Fruit fly (Drosophila melanogaster) whole organism, embryonic: ENCODE measurements around the gene SC35.

Experiments used
- ATbp ChIP-seq: fragments of 200-800 bp; sonication (Bioruptor generic); optimal IDR thresholded peaks from 2 replicates; lab custom pipeline; 2017; ENCODE audit warnings: missing biosample characterization, mild to moderate bottlenecking, missing genetic modification characterization, missing genetic modification reagents
- Abd-B ChIP-seq: fragments of 200-800 bp; sonication (Bioruptor generic); optimal IDR thresholded peaks from 2 replicates; lab custom pipeline; 2018; ENCODE audit warnings: missing biosample characterization, mild to moderate bottlenecking, missing genetic modification characterization, moderate library complexity
- B-H1 ChIP-seq: fragments of 200-800 bp; sonication (Bioruptor generic); IDR thresholded peaks from 3 replicates; pipeline ENCODE4 v1.3.6; 2022; ENCODE audit warnings: missing biosample characterization, missing genetic modification characterization
- Bgb ChIP-seq: fragments of 200-800 bp; sonication (Bioruptor generic); IDR thresholded peaks from 2 replicates; pipeline ENCODE4 v1.3.6; 2022; ENCODE audit warnings: missing biosample characterization, missing genetic modification characterization; ENCODE audit not compliant: partially characterized antibody
- CG10147 ChIP-seq: fragments of 200-800 bp; sonication (Bioruptor generic); optimal IDR thresholded peaks from 2 replicates; lab custom pipeline; 2019; ENCODE audit warnings: missing biosample characterization, mild to moderate bottlenecking, missing genetic modification characterization, moderate library complexity
- CG10209 ChIP-seq: fragments of 200-800 bp; sonication (Bioruptor generic); optimal IDR thresholded peaks from 3 replicates; lab custom pipeline; 2017; ENCODE audit warnings: missing biosample characterization, mild to moderate bottlenecking, missing genetic modification characterization, missing genetic modification reagents
- CG10462 ChIP-seq: fragments of 200-800 bp; sonication (Bioruptor generic); optimal IDR thresholded peaks from 2 replicates; lab custom pipeline; 2016; ENCODE audit warnings: missing biosample characterization, missing genetic modification characterization
- CG11085 ChIP-seq: fragments of 200-800 bp; sonication (Bioruptor generic); IDR thresholded peaks from 2 replicates; pipeline ENCODE4 v1.3.6; 2022; ENCODE audit warnings: missing biosample characterization, missing genetic modification characterization
- CG12659 ChIP-seq: fragments of 200-800 bp; sonication (Bioruptor generic); optimal IDR thresholded peaks from 3 replicates; lab custom pipeline; 2017; ENCODE audit warnings: mild to moderate bottlenecking, missing biosample characterization, missing genetic modification reagents, missing genetic modification characterization
- CG13296 ChIP-seq: fragments of 200-800 bp; sonication (Bioruptor generic); optimal IDR thresholded peaks from 3 replicates; lab custom pipeline; 2018; ENCODE audit warnings: missing biosample characterization, mild to moderate bottlenecking, missing genetic modification characterization
- CG14860 ChIP-seq: fragments of 200-800 bp; sonication (Bioruptor generic); IDR thresholded peaks from 3 replicates; pipeline ENCODE4 v1.3.6; 2022; ENCODE audit warnings: missing biosample characterization, missing genetic modification characterization; ENCODE audit not compliant: partially characterized antibody
- CG17385 ChIP-seq: fragments of 200-800 bp; sonication (Bioruptor generic); optimal IDR thresholded peaks from 3 replicates; lab custom pipeline; 2018; ENCODE audit warnings: missing biosample characterization, mild to moderate bottlenecking, missing genetic modification characterization
- CG18011 ChIP-seq: fragments of 200-800 bp; sonication (Bioruptor generic); optimal IDR thresholded peaks from 2 replicates; lab custom pipeline; 2017; ENCODE audit warnings: missing biosample characterization, missing genetic modification characterization, mild to moderate bottlenecking, moderate library complexity, missing genotype
- CG18476 ChIP-seq: fragments of 200-800 bp; sonication (Bioruptor generic); optimal IDR thresholded peaks from 2 replicates; lab custom pipeline; 2016; ENCODE audit warnings: missing biosample characterization, mild to moderate bottlenecking, missing genetic modification characterization
- CG18599 ChIP-seq: fragments of 200-800 bp; sonication (Bioruptor generic); optimal IDR thresholded peaks from 3 replicates; lab custom pipeline; 2017; ENCODE audit warnings: missing biosample characterization, missing genetic modification characterization, mild to moderate bottlenecking, moderate library complexity, missing genetic modification reagents
- CG18764 ChIP-seq: fragments of 200-800 bp; sonication (Bioruptor generic); optimal IDR thresholded peaks from 3 replicates; lab custom pipeline; 2016; ENCODE audit warnings: missing biosample characterization, missing genetic modification characterization
- CG31441 ChIP-seq: fragments of 200-800 bp; sonication (Bioruptor generic); IDR thresholded peaks from 2 replicates; pipeline ENCODE4 v1.3.6; 2022; ENCODE audit warnings: missing biosample characterization, missing genetic modification characterization
- CG32767 ChIP-seq: fragments of 200-800 bp; sonication (Bioruptor generic); IDR thresholded peaks from 2 replicates; pipeline ENCODE4 v1.3.6; 2022; ENCODE audit warnings: missing biosample characterization, missing genetic modification characterization
- CG3847 ChIP-seq: fragments of 200-800 bp; sonication (Bioruptor generic); IDR thresholded peaks from 2 replicates; pipeline ENCODE4 v1.3.6; 2022; ENCODE audit warnings: missing biosample characterization, missing genetic modification characterization
- CG43689 ChIP-seq: fragments of 200-800 bp; sonication (Bioruptor generic); IDR thresholded peaks from 2 replicates; pipeline ENCODE4 v1.3.6; 2022; ENCODE audit warnings: missing biosample characterization, missing genetic modification characterization
- CG4424 ChIP-seq: fragments of 200-800 bp; sonication (Bioruptor generic); optimal IDR thresholded peaks from 3 replicates; lab custom pipeline; 2016; ENCODE audit warnings: missing biosample characterization, missing genetic modification characterization
- CG7556 ChIP-seq: fragments of 200-800 bp; sonication (Bioruptor generic); optimal IDR thresholded peaks from 2 replicates; lab custom pipeline; 2017; ENCODE audit warnings: missing biosample characterization, mild to moderate bottlenecking, missing genetic modification characterization
- CG9215 ChIP-seq: fragments of 200-800 bp; sonication (Bioruptor generic); IDR thresholded peaks from 2 replicates; pipeline ENCODE4 v1.3.6; 2022; ENCODE audit warnings: missing biosample characterization, missing genetic modification characterization
- CG9876 ChIP-seq: fragments of 200-800 bp; sonication (Bioruptor generic); optimal IDR thresholded peaks from 2 replicates; lab custom pipeline; 2016; ENCODE audit warnings: missing biosample characterization, missing genetic modification characterization
- CTCF ChIP-seq: fragments of 200-800 bp; sonication (Bioruptor generic); optimal IDR thresholded peaks from 2 replicates; lab custom pipeline; 2017; ENCODE audit warnings: missing biosample characterization, mild to moderate bottlenecking, missing genetic modification characterization, moderate library complexity
- Dp ChIP-seq: fragments of 200-800 bp; sonication (Bioruptor generic); optimal IDR thresholded peaks from 2 replicates; lab custom pipeline; 2018; ENCODE audit warnings: missing biosample characterization, mild to moderate bottlenecking, missing genetic modification characterization, moderate library complexity
- Dref ChIP-seq: fragments of 200-800 bp; sonication (Bioruptor generic); IDR thresholded peaks from 2 replicates; pipeline ENCODE4 v1.3.6; 2022; ENCODE audit warnings: missing biosample characterization, missing genetic modification characterization
- Fer3 ChIP-seq: fragments of 200-800 bp; sonication (Bioruptor generic); optimal IDR thresholded peaks from 2 replicates; lab custom pipeline; 2018; ENCODE audit warnings: missing biosample characterization, mild to moderate bottlenecking, missing genetic modification characterization, moderate library complexity
- Gug ChIP-seq: fragments of 200-800 bp; sonication (Bioruptor generic); IDR thresholded peaks from 4 replicates; pipeline ENCODE4 v1.3.6; 2022; ENCODE audit warnings: missing biosample characterization, missing genetic modification characterization
- HLHmδ ChIP-seq: fragments of 200-800 bp; sonication (Bioruptor generic); optimal IDR thresholded peaks from 2 replicates; lab custom pipeline; 2018; ENCODE audit warnings: missing biosample characterization, mild to moderate bottlenecking, missing genetic modification characterization, moderate library complexity
- Hmx ChIP-seq: fragments of 200-800 bp; sonication (Bioruptor generic); optimal IDR thresholded peaks from 2 replicates; lab custom pipeline; 2016; ENCODE audit warnings: missing biosample characterization, missing genetic modification characterization
- Hr78 ChIP-seq, 2 experiments: fragments of 200-800 bp in 1 of 2; fragments of >200 bp in 1 of 2; sonication (Bioruptor generic) in 1 of 2; optimal IDR thresholded peaks; 2 replicates each; lab custom pipeline; 2017 to 2019; ENCODE audit warnings: missing biosample characterization in 2 of 2, missing genetic modification characterization in 2 of 2, mild to moderate bottlenecking in 1 of 2, moderate library complexity in 1 of 2
- NK7.1 ChIP-seq: fragments of 200-800 bp; sonication (Bioruptor generic); optimal IDR thresholded peaks from 3 replicates; lab custom pipeline; 2016; ENCODE audit warnings: missing biosample characterization, missing genetic modification characterization
- Nf-YB ChIP-seq: fragments of 200-800 bp; sonication (Bioruptor generic); optimal IDR thresholded peaks from 3 replicates; lab custom pipeline; 2019; ENCODE audit warnings: missing biosample characterization, mild to moderate bottlenecking, missing genetic modification characterization, moderate library complexity
- Six4 ChIP-seq: fragments of 200-800 bp; sonication (Bioruptor generic); optimal IDR thresholded peaks from 2 replicates; lab custom pipeline; 2016; ENCODE audit warnings: missing biosample characterization, missing genetic modification characterization
- Xbp1 ChIP-seq: fragments of 200-800 bp; sonication (Bioruptor generic); optimal IDR thresholded peaks from 3 replicates; lab custom pipeline; 2016; ENCODE audit warnings: missing biosample characterization, mild to moderate bottlenecking, missing genetic modification characterization
- Xrp1 ChIP-seq: fragments of 200-800 bp; sonication (Bioruptor generic); IDR thresholded peaks from 2 replicates; pipeline ENCODE4 v1.3.6; 2022; ENCODE audit warnings: missing biosample characterization, missing genetic modification characterization
- aop ChIP-seq: fragments of 200-800 bp; sonication (Bioruptor generic); IDR thresholded peaks from 2 replicates; pipeline ENCODE4 v1.3.6; 2022; ENCODE audit warnings: missing biosample characterization, missing genetic modification characterization
- cas ChIP-seq: fragments of 200-800 bp; sonication (Bioruptor generic); IDR thresholded peaks from 2 replicates; pipeline ENCODE4 v1.3.6; 2022; ENCODE audit warnings: missing biosample characterization, missing genetic modification characterization
- caup ChIP-seq: fragments of 200-800 bp; sonication (Bioruptor generic); optimal IDR thresholded peaks from 3 replicates; lab custom pipeline; 2017; ENCODE audit warnings: missing biosample characterization, mild to moderate bottlenecking, missing genetic modification characterization, moderate library complexity; ENCODE audit not compliant: severe bottlenecking
- crol ChIP-seq: fragments of 200-800 bp; sonication (Bioruptor generic); IDR thresholded peaks from 2 replicates; pipeline ENCODE4 v1.3.6; 2022; ENCODE audit warnings: missing biosample characterization, missing genetic modification characterization
- danr ChIP-seq: fragments of 200-800 bp; sonication (Bioruptor generic); IDR thresholded peaks from 2 replicates; pipeline ENCODE4 v1.3.6; 2022; ENCODE audit warnings: missing biosample characterization, missing genetic modification characterization
- dmrt99B ChIP-seq: fragments of 200-800 bp; sonication (Bioruptor generic); optimal IDR thresholded peaks from 2 replicates; lab custom pipeline; 2018; ENCODE audit warnings: missing biosample characterization, mild to moderate bottlenecking, missing genetic modification characterization, moderate library complexity
- grau ChIP-seq: fragments of 200-800 bp; optimal IDR thresholded peaks from 3 replicates; lab custom pipeline; 2019; ENCODE audit warnings: missing biosample characterization, mild to moderate bottlenecking, missing genetic modification characterization, moderate library complexity
- lab ChIP-seq: fragments of 200-800 bp; sonication (Bioruptor generic); optimal IDR thresholded peaks from 3 replicates; lab custom pipeline; 2017; ENCODE audit warnings: missing biosample characterization, missing genetic modification characterization, mild to moderate bottlenecking, moderate library complexity, missing genetic modification reagents
- mld ChIP-seq: fragments of 200-800 bp; sonication (Bioruptor generic); IDR thresholded peaks from 3 replicates; pipeline ENCODE4 v1.3.6; 2022; ENCODE audit warnings: missing biosample characterization, missing genetic modification characterization; ENCODE audit not compliant: partially characterized antibody
- nerfin-1 ChIP-seq: fragments of 200-800 bp; sonication (Bioruptor generic); optimal IDR thresholded peaks from 3 replicates; lab custom pipeline; 2019; ENCODE audit warnings: missing biosample characterization, mild to moderate bottlenecking, missing genetic modification characterization, moderate library complexity
- sens-2 ChIP-seq: fragments of 200-800 bp; sonication (Bioruptor generic); IDR thresholded peaks from 2 replicates; pipeline ENCODE4 v1.3.6; 2022; ENCODE audit warnings: missing biosample characterization, missing genetic modification characterization
- sima ChIP-seq: fragments of 200-800 bp; sonication (Bioruptor generic); optimal IDR thresholded peaks from 2 replicates; lab custom pipeline; 2016; ENCODE audit warnings: missing biosample characterization, missing genetic modification characterization
- so ChIP-seq: fragments of 200-800 bp; sonication (Bioruptor generic); IDR thresholded peaks from 3 replicates; pipeline ENCODE4 v1.3.6; 2022; ENCODE audit warnings: missing biosample characterization, missing genetic modification characterization
- ssp ChIP-seq: fragments of 200-800 bp; sonication (Bioruptor generic); IDR thresholded peaks from 2 replicates; pipeline ENCODE4 v1.3.6; 2022; ENCODE audit warnings: missing biosample characterization, missing genetic modification characterization

The SC35 gene

DNA sequence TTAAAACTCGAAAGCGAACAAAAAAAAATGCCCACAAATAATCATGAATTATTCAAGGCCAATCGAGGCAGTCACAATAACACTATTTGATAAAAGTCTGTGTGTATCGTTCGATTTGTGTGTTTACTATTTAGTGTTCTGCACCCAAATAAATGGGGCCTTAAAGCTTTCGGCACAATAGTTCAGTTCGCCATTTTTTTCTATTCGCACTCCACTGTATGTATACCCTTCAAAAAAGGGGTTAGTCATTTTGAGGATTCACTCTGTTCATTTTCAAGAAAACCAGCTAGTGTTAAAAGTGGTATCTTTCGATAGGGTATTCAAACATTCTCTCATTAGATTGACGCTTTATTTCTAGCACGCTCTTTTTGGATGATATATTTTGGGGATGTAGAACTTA is 33.2 kb upstream of the SC35 start (continued):
- no peak for TF ChIP-seq Bgb
- TF ChIP-seq CG11085, result peak; percentile 64
- TF ChIP-seq HLHmδ, result no peak
- peak; percentile 85 for TF ChIP-seq lab (GFP tag; lab: Kevin White, UChicago)
- peak; percentile 42 for TF ChIP-seq caup
- TF ChIP-seq CG18476, result no peak
- TF ChIP-seq Fer3, result peak; percentile 66
- TF ChIP-seq sima (GFP tag; lab: Kevin White, UChicago), result no peak
- no peak for TF ChIP-seq Abd-B (GFP tag; lab: Kevin White, UChicago)
- TF ChIP-seq Xrp1 (GFP tag; lab: Robert Waterston, UW), result no peak
- TF ChIP-seq CG17385 (GFP tag; lab: Kevin White, UChicago), result peak; percentile 40
- no peak for TF ChIP-seq Hr78 (GFP tag; optimal IDR thresholded peaks at IDR 0.05; lab: Kevin White, UChicago)
- TF ChIP-seq danr (GFP tag; lab: Robert Waterston, UW), result no peak
- TF ChIP-seq dmrt99B (tag; lab: Kevin White, UChicago), result no peak
- TF ChIP-seq so (GFP tag; lab: Robert Waterston, UW), result 0 out of 3 replicates have a peak, but pooled peaks have one; percentile 24
- TF ChIP-seq Gug (GFP tag; lab: Robert Waterston, UW), result peak; percentile 55; the same call in 2 of the 4 replicates
- no peak for TF ChIP-seq mld (GFP tag; lab: Robert Waterston, UW)
- no peak for TF ChIP-seq CG9215 (GFP tag; lab: Robert Waterston, UW)
- peak; percentile 30 for TF ChIP-seq CG7556 (GFP tag; lab: Kevin White, UChicago)
- peak; percentile 28 for TF ChIP-seq Nf-YB (GFP tag; lab: Kevin White, UChicago)
- TF ChIP-seq ATbp (GFP tag; lab: Kevin White, UChicago), result no peak
- TF ChIP-seq crol, result no peak
- peak; percentile 62 for TF ChIP-seq CG18011 (GFP tag; lab: Kevin White, UChicago)
- TF ChIP-seq CG13296 (GFP tag; lab: Kevin White, UChicago), result peak; percentile 55
- no peak for TF ChIP-seq CG14860 (GFP tag; lab: Robert Waterston, UW)
- TF ChIP-seq Hmx (GFP tag; lab: Kevin White, UChicago), result no peak
- no peak for TF ChIP-seq sens-2 (GFP tag; lab: Robert Waterston, UW)
- TF ChIP-seq nerfin-1 (tag; lab: Kevin White, UChicago), result no peak
- peak; percentile 19; the same call in 1 of the 3 replicates for TF ChIP-seq B-H1 (GFP tag; lab: Robert Waterston, UW)
- TF ChIP-seq CG18764 (GFP tag; lab: Kevin White, UChicago), result no peak
- peak; percentile 31 for TF ChIP-seq Xbp1 (GFP tag; lab: Kevin White, UChicago)
- no peak for TF ChIP-seq CG31441 (GFP tag; lab: Robert Waterston, UW)
- TF ChIP-seq Dref (GFP tag; lab: Robert Waterston, UW), result no peak
- TF ChIP-seq CG4424 (GFP tag; lab: Kevin White, UChicago), result no peak
- TF ChIP-seq grau, result peak; percentile 60
- peak; percentile 51 for TF ChIP-seq CG12659
- no peak for TF ChIP-seq CTCF (GFP tag; lab: Kevin White, UChicago)
- peak; percentile 37 for TF ChIP-seq NK7.1 (GFP tag; lab: Kevin White, UChicago)
- TF ChIP-seq CG3847 (GFP tag; lab: Robert Waterston, UW), result peak; percentile 68
- TF ChIP-seq aop (GFP tag; lab: Robert Waterston, UW), result no peak
- TF ChIP-seq CG10147 (GFP tag; lab: Kevin White, UChicago), result peak; percentile 23
- TF ChIP-seq ssp (GFP tag; lab: Robert Waterston, UW), result no peak
- TF ChIP-seq CG32767 (GFP tag; lab: Robert Waterston, UW), result no peak
- TF ChIP-seq CG43689 (GFP tag; lab: Robert Waterston, UW), result no peak
- TF ChIP-seq CG18599 (GFP tag; lab: Kevin White, UChicago), result peak; percentile 84
- no peak for TF ChIP-seq Six4 (GFP tag; lab: Kevin White, UChicago)
- no peak for TF ChIP-seq CG10462 (GFP tag; lab: Kevin White, UChicago)
- TF ChIP-seq cas (GFP tag; lab: Robert Waterston, UW), result 0 out of 2 replicates have a peak, but pooled peaks have one; percentile 19
- no peak for TF ChIP-seq CG9876 (GFP tag; lab: Kevin White, UChicago)
- TF ChIP-seq Dp (GFP tag; lab: Kevin White, UChicago), result no peak
- peak; percentile 17 for TF ChIP-seq CG10209 (GFP tag; lab: Kevin White, UChicago)
